Worm (Caenorhabditis elegans): Measurements from ENCODE around the gene ZC155.4.

- TF ChIP-seq ets-7 (tag; optimal IDR thresholded peaks at IDR 0.05) (no peak), F13C5.2 (tag; optimal IDR thresholded peaks at IDR 0.05) (no peak), hmbx-1 (tag; optimal IDR thresholded peaks at IDR 0.05) (no peak)
Measured at ce11 chrIII:5190671-5191174, 24.6 kb downstream of the ZC155.4 start, which contains the start of gene hira-1.
